Worm (Caenorhabditis elegans): Measurements from ENCODE around the gene Y39G8B.9.
A peak's percentile ranks its signal among the peaks of the same experiment; 100 is the strongest.
"Not testable (repeated sequence)": the region's sequence is repeated elsewhere in the genome, so short reads cannot be mapped to it uniquely, and the experiment has no call there.

Gene Y39G8B.9

ce11 chrII:13966242-13966641 is 14.9 kb upstream of the Y39G8B.9 start, which contains the start of gene W07G1.7:
Gene W07G1.7 (minus strand): TSS chrII:13966342.
- TF ChIP-seq let-526 (GFP tag; IDR thresholded peaks at IDR 0.05), result no peak
- no peak for TF ChIP-seq C17E4.6 (GFP tag; IDR thresholded peaks at IDR 0.05)
- no peak for TF ChIP-seq nfyb-1 (GFP tag; IDR thresholded peaks at IDR 0.05)
- TF ChIP-seq F23B12.7 (tag; optimal IDR thresholded peaks at IDR 0.05; ENCODE audit: insufficient read depth), result no peak
- no peak for TF ChIP-seq C06A6.2 (GFP tag; conservative IDR thresholded peaks at IDR 0.05)

- TF ChIP-seq zfh-2 (GFP tag; conservative IDR thresholded peaks at IDR 0.05) (peak; percentile 51; the same call in 1 of the 2 replicates), snpc-4 (tag; optimal IDR thresholded peaks at IDR 0.05) (peak in 1 of 4 experiments; percentile 47), egrh-3 (GFP tag; IDR thresholded peaks at IDR 0.05) (peak; percentile 36; the same call in 1 of the 2 replicates), lag-1 (GFP tag; IDR thresholded peaks at IDR 0.05) (0 out of 2 replicates have a peak, but pooled peaks have one; percentile 40)
- not testable (repeated sequence) for TF ChIP-seq snpc-4 (GFP tag; optimal IDR thresholded peaks at IDR 0.05)
Observed at ce11 chrII:13968007-13968406, 13.2 kb upstream of the Y39G8B.9 start.

- TF ChIP-seq nhr-90 (tag; optimal IDR thresholded peaks at IDR 0.05) (no peak), mxl-1 (tag; optimal IDR thresholded peaks at IDR 0.05) (no peak), ekl-4 (GFP tag; IDR thresholded peaks at IDR 0.05) (no peak)
Observed at ce11 chrII:13968979-13969378, 12.2 kb upstream of the Y39G8B.9 start, which contains the start of gene sre-43. Gene sre-43 (minus strand): TSS chrII:13969079.

ce11 chrII:13972199-13972598 is 9.0 kb upstream of the Y39G8B.9 start:
- TF ChIP-seq F37B4.10 (GFP tag; IDR thresholded peaks at IDR 0.05) (0 out of 2 replicates have a peak, but pooled peaks have one; percentile 84), sdz-38 (tag; optimal IDR thresholded peaks at IDR 0.05) (no peak), ztf-25 (GFP tag; IDR thresholded peaks at IDR 0.05) (no peak), sptf-2 (GFP tag; optimal IDR thresholded peaks at IDR 0.05) (no peak), lag-1 (GFP tag; IDR thresholded peaks at IDR 0.05) (no peak), die-1 (tag; optimal IDR thresholded peaks at IDR 0.05) (no peak), attf-5 (GFP tag; optimal IDR thresholded peaks at IDR 0.05) (no peak), zfh-2 (GFP tag; conservative IDR thresholded peaks at IDR 0.05) (peak; percentile 55; the same call in 1 of the 2 replicates), F49E8.2 (tag; optimal IDR thresholded peaks at IDR 0.05; ENCODE audit: insufficient read depth) (no peak), mxl-1 (tag; optimal IDR thresholded peaks at IDR 0.05) (no peak)

ce11 chrII:13973514-13973913 is 7.7 kb upstream of the Y39G8B.9 start, which contains the start of gene Y39G8B.1:
Gene Y39G8B.1 (minus strand): TSS chrII:13973812.
- TF ChIP-seq lsy-27 (tag; optimal IDR thresholded peaks at IDR 0.05; ENCODE audit: borderline replicate concordance, insufficient read depth), result no peak
- TF ChIP-seq nhr-80 (tag; optimal IDR thresholded peaks at IDR 0.05), result peak; percentile 55
- peak; percentile 52 to 64 for TF ChIP-seq let-607 (tag; optimal IDR thresholded peaks at IDR 0.05)
- TF ChIP-seq snpc-4 (GFP tag; optimal IDR thresholded peaks at IDR 0.05), result no peak
- peak in 1 of 4 experiments; percentile 8 for TF ChIP-seq snpc-4 (tag; optimal IDR thresholded peaks at IDR 0.05)

ce11 chrII:13974136-13974535 is 7.0 kb upstream of the Y39G8B.9 start:
- TF ChIP-seq Y56A3A.18 (GFP tag; IDR thresholded peaks at IDR 0.05) (no peak), pha-4 (tag; optimal IDR thresholded peaks at IDR 0.05) (no peak), T07F8.4 (tag; optimal IDR thresholded peaks at IDR 0.05) (no peak), sdz-38 (tag; optimal IDR thresholded peaks at IDR 0.05) (no peak), pbrm-1 (GFP tag; IDR thresholded peaks at IDR 0.05) (no peak)

ce11 chrII:13976161-13976560 is 5.0 kb upstream of the Y39G8B.9 start, which contains the start of gene Y39G8B.2:
Gene Y39G8B.2 (minus strand): TSS chrII:13976221.
- TF ChIP-seq let-607 (tag; optimal IDR thresholded peaks at IDR 0.05), result peak in 1 of 2 experiments; percentile 1
- TF ChIP-seq tbp1 (GFP tag; optimal IDR thresholded peaks at IDR 0.05), result peak; percentile 45
- TF ChIP-seq nhr-179 (tag; optimal IDR thresholded peaks at IDR 0.05), result no peak
- no peak for TF ChIP-seq bed-2 (GFP tag; IDR thresholded peaks at IDR 0.05)
- TF ChIP-seq F22D6.2 (tag; optimal IDR thresholded peaks at IDR 0.05), result no peak
- TF ChIP-seq madf-10 (tag; optimal IDR thresholded peaks at IDR 0.05), result no peak
- no peak for TF ChIP-seq ZK185.1 (tag; optimal IDR thresholded peaks at IDR 0.05; ENCODE audit: poor library complexity, severe bottlenecking)
- peak; percentile 22 for TF ChIP-seq athp-1 (tag; optimal IDR thresholded peaks at IDR 0.05)
- no peak; the same call in 1 of the 2 replicates for TF ChIP-seq dox-1 (GFP tag; IDR thresholded peaks at IDR 0.05)
- TF ChIP-seq ceh-100 (GFP tag; IDR thresholded peaks at IDR 0.05), result peak; percentile 63
- TF ChIP-seq K11D2.4 (GFP tag; IDR thresholded peaks at IDR 0.05), result peak; percentile 50; the same call in 1 of the 2 replicates
- TF ChIP-seq nfyb-1 (GFP tag; IDR thresholded peaks at IDR 0.05), result peak; percentile 69
- no peak for TF ChIP-seq lin-40 (tag; optimal IDR thresholded peaks at IDR 0.05)

All from whole organism, young adult.